Fruit fly (Drosophila melanogaster) whole organism, prepupa: ENCODE data around the gene Ns1.
A peak's percentile ranks its signal among the peaks of the same experiment; 100 is the strongest.

Experiments
- CG11902 ChIP-seq: fragments of 200-800 bp; sonication (Bioruptor generic); optimal IDR thresholded peaks from 3 replicates; lab custom pipeline; 2016; ENCODE audit warnings: missing biosample characterization, missing genetic modification characterization
- CG3919 ChIP-seq: fragments of 200-800 bp; sonication (Bioruptor generic); optimal IDR thresholded peaks from 3 replicates; lab custom pipeline; 2016; ENCODE audit warnings: missing biosample characterization, missing genetic modification characterization
- CG6854 ChIP-seq: fragments of 200-800 bp; sonication (Bioruptor generic); optimal IDR thresholded peaks from 2 replicates; lab custom pipeline; 2017; ENCODE audit warnings: missing biosample characterization, mild to moderate bottlenecking, missing genetic modification characterization
- Lpt ChIP-seq: fragments of 200-800 bp; sonication (Bioruptor generic); optimal IDR thresholded peaks from 3 replicates; lab custom pipeline; 2016; ENCODE audit warnings: missing biosample characterization, missing genetic modification characterization
- Sox15 ChIP-seq: fragments of 200-800 bp; sonication (Bioruptor generic); optimal IDR thresholded peaks from 3 replicates; lab custom pipeline; 2016; ENCODE audit warnings: missing biosample characterization, missing genetic modification characterization
- fd85E ChIP-seq: fragments of 200-800 bp; sonication (Bioruptor generic); optimal IDR thresholded peaks from 3 replicates; lab custom pipeline; 2016; ENCODE audit warnings: missing biosample characterization, missing genetic modification characterization
- ss ChIP-seq, 2 experiments: fragments of 200-800 bp; sonication (Bioruptor generic); optimal IDR thresholded peaks; 2 replicates in 1 of 2; 3 replicates in 1 of 2; lab custom pipeline; 2017 to 2018; ENCODE audit warnings: mild to moderate bottlenecking in 2 of 2, missing biosample characterization in 2 of 2, missing genetic modification characterization in 2 of 2, moderate library complexity in 1 of 2

dm6 chr3R:17059100-17059810 lies 13.2 kb downstream of the Ns1 start:
- peak; percentile 73 to 79 for TF ChIP-seq ss (GFP tag; optimal IDR thresholded peaks at IDR 0.05; lab: Kevin White, UChicago)
- peak; percentile 88 for TF ChIP-seq CG3919 (GFP tag; lab: Kevin White, UChicago)
- TF ChIP-seq Sox15, result peak; percentile 92
- TF ChIP-seq fd85E (GFP tag; lab: Kevin White, UChicago), result peak; percentile 26
- TF ChIP-seq CG6854 (GFP tag; lab: Kevin White, UChicago), result peak; percentile 25
- TF ChIP-seq Lpt (GFP tag; lab: Kevin White, UChicago), result peak; percentile 80
- peak; percentile 80 for TF ChIP-seq CG11902 (GFP tag; lab: Kevin White, UChicago)
